Worm (Caenorhabditis elegans): Measurements from ENCODE around the gene srg-39.
A peak's percentile ranks its signal among the peaks of the same experiment; 100 is the strongest.
"Not testable (repeated sequence)": the region's sequence is repeated elsewhere in the genome, so short reads cannot be mapped to it uniquely, and the experiment has no call there.

The srg-39 gene

DNA sequence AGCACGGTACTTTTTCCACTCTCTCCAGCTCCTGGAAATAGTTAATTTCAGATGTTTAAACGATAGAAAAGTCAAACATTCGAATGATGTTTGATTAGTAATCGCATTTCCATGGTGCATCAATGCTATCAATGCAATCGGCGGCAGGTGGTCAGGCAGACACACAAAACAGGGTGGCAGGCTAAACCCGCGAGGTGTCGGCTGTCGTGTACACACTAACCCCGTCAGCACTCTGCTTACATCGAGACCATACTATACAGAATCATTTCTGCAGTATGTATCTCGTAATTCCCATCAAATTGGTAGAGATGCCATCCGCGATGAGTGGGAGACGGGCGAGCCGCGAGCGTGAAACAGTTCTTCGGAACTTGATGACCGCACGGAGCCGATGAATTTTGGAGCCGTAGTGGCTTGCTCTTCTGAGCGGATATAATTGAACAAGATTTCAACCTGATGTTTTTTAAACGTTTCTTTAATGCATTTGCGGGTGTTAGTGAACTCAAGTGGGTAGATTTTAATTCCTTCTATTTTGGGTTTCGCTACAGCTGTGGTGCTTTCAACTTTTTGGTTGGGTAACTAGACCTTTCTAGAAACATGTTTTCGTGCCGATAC is 24.6 kb upstream of the srg-39 start:
- peak; percentile 81 for TF ChIP-seq hlh-11 (tag; optimal IDR thresholded peaks at IDR 0.05)
- TF ChIP-seq pha-4 (GFP tag; IDR thresholded peaks at IDR 0.05): peak; percentile 69
- not testable (repeated sequence) for TF ChIP-seq pha-4 (tag; optimal IDR thresholded peaks at IDR 0.05)
- peak; percentile 60 for TF ChIP-seq Y48G9A.11 (GFP tag; IDR thresholded peaks at IDR 0.05)
- peak; percentile 85 for TF ChIP-seq snpc-4 (tag; optimal IDR thresholded peaks at IDR 0.05)
- peak; percentile 70 for TF ChIP-seq duxl-1 (tag; optimal IDR thresholded peaks at IDR 0.05; ENCODE audit: poor library complexity)
- peak; percentile 77 for TF ChIP-seq mes-2 (tag; optimal IDR thresholded peaks at IDR 0.05; ENCODE audit: poor library complexity, severe bottlenecking)
- TF ChIP-seq saeg-2 (GFP tag; IDR thresholded peaks at IDR 0.05): 0 out of 2 replicates have a peak, but pooled peaks have one; percentile 37
- peak; percentile 76 for TF ChIP-seq nhr-102 (tag; optimal IDR thresholded peaks at IDR 0.05)
- 0 out of 2 replicates have a peak, but pooled peaks have one; percentile 7 for TF ChIP-seq nhr-41 (GFP tag; IDR thresholded peaks at IDR 0.05)
- peak; percentile 85 for TF ChIP-seq arid-1 (GFP tag; conservative IDR thresholded peaks at IDR 0.05)
- peak; percentile 3 for TF ChIP-seq pqm-1 (tag; optimal IDR thresholded peaks at IDR 0.05)
- peak; percentile 81 for TF ChIP-seq ceh-44 (GFP tag; IDR thresholded peaks at IDR 0.05)
- peak; percentile 72 for TF ChIP-seq lin-38 (GFP tag; IDR thresholded peaks at IDR 0.05)
- 0 out of 2 replicates have a peak, but pooled peaks have one; percentile 20 for TF ChIP-seq mxl-2 (GFP tag; conservative IDR thresholded peaks at IDR 0.05)
- peak; percentile 35 for TF ChIP-seq F10B5.3 (tag; optimal IDR thresholded peaks at IDR 0.05)
- peak; percentile 70 for TF ChIP-seq dve-1 (tag; optimal IDR thresholded peaks at IDR 0.05; ENCODE audit: insufficient read depth)
- peak; percentile 84 for TF ChIP-seq F49E8.2 (tag; optimal IDR thresholded peaks at IDR 0.05; ENCODE audit: borderline replicate concordance)
- peak; percentile 50 for TF ChIP-seq mep-1 (tag; optimal IDR thresholded peaks at IDR 0.05)
- TF ChIP-seq madf-5 (GFP tag; IDR thresholded peaks at IDR 0.05): 0 out of 4 replicates have a peak, but pooled peaks of 1 of the 2 experiments have one; percentile 30
- peak; percentile 48 for TF ChIP-seq spr-1 (tag; optimal IDR thresholded peaks at IDR 0.05)
- peak; percentile 46 for TF ChIP-seq hlh-30 (tag; optimal IDR thresholded peaks at IDR 0.05; ENCODE audit: insufficient read depth)
- peak; percentile 92 for TF ChIP-seq snpc-1.2 (GFP tag; IDR thresholded peaks at IDR 0.05)
- peak; percentile 27 for TF ChIP-seq rbr-2 (tag; optimal IDR thresholded peaks at IDR 0.05)
- TF ChIP-seq dmd-6 (GFP tag; IDR thresholded peaks at IDR 0.05): peak; percentile 83
- TF ChIP-seq php-3 (GFP tag; IDR thresholded peaks at IDR 0.05): peak; percentile 60
- peak; percentile 30 to 33 for TF ChIP-seq daf-16 (GFP tag; optimal IDR thresholded peaks at IDR 0.05)
- TF ChIP-seq daf-16 (tag; optimal IDR thresholded peaks at IDR 0.05): peak; percentile 62
- peak; percentile 63 for TF ChIP-seq mxl-3 (GFP tag; optimal IDR thresholded peaks at IDR 0.05)
- TF ChIP-seq nhr-48 (tag; optimal IDR thresholded peaks at IDR 0.05): peak; percentile 58
- peak; percentile 19 for TF ChIP-seq unc-130 (GFP tag; optimal IDR thresholded peaks at IDR 0.05)
- TF ChIP-seq zip-2 (tag; optimal IDR thresholded peaks at IDR 0.05): peak; percentile 26
- TF ChIP-seq tra-1 (GFP tag; IDR thresholded peaks at IDR 0.05): 0 out of 2 replicates have a peak, but pooled peaks have one; percentile 26

DNA sequence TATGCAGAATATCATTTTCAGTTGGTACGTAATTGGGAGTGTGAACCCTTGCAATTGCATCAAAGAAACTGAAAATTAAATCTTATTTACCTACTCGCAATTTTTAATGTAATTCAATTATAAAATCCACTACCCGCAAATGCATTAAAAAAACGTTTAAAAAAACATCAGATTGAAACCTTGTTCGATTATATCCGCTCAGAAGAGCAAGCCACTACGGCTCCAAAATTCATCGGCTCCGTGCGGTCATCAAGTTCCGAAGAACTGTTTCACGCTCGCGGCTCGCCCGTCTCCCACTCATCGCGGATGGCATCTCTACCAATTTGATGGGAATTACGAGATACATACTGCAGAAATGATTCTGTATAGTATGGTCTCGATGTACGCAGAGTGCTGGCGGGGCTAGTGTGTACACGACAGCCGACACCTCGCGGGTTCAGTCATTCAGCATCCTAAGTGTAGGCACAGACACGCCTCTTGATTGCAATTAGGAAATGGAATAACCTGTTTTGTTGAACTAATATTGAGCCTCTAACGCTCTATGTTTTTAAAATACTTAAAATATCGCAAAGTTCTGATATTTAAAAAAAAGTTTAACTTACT is 23.2 kb upstream of the srg-39 start:
- peak; percentile 54 for TF ChIP-seq mes-2 (tag; optimal IDR thresholded peaks at IDR 0.05; ENCODE audit: poor library complexity, severe bottlenecking)
- TF ChIP-seq dmd-6 (GFP tag; IDR thresholded peaks at IDR 0.05): peak; percentile 41; the same call in 1 of the 2 replicates
- TF ChIP-seq daf-16 (GFP tag; optimal IDR thresholded peaks at IDR 0.05): not testable (repeated sequence)
- TF ChIP-seq daf-16 (tag; optimal IDR thresholded peaks at IDR 0.05): peak; percentile 21
- TF ChIP-seq Y48G9A.11 (GFP tag; IDR thresholded peaks at IDR 0.05): peak; percentile 59; the same call in 1 of the 2 replicates
- TF ChIP-seq php-3 (GFP tag; IDR thresholded peaks at IDR 0.05): peak; percentile 25; the same call in 1 of the 2 replicates
- peak; percentile 58 for TF ChIP-seq T26A8.4 (GFP tag; IDR thresholded peaks at IDR 0.05)
- peak; percentile 13; the same call in 1 of the 2 replicates for TF ChIP-seq mdt-29 (GFP tag; IDR thresholded peaks at IDR 0.05)
- peak; percentile 53 for TF ChIP-seq unc-130 (GFP tag; optimal IDR thresholded peaks at IDR 0.05)
- peak; percentile 43 for TF ChIP-seq mep-1 (tag; optimal IDR thresholded peaks at IDR 0.05)
- peak; percentile 84 for TF ChIP-seq snpc-1.2 (GFP tag; IDR thresholded peaks at IDR 0.05)
- peak; percentile 74 for TF ChIP-seq snpc-4 (tag; optimal IDR thresholded peaks at IDR 0.05)
- peak; percentile 37 for TF ChIP-seq hlh-11 (tag; optimal IDR thresholded peaks at IDR 0.05)
- peak; percentile 27 for TF ChIP-seq nhr-48 (tag; optimal IDR thresholded peaks at IDR 0.05)
- peak; percentile 32 for TF ChIP-seq nhr-102 (tag; optimal IDR thresholded peaks at IDR 0.05)
- peak; percentile 52; the same call in 1 of the 2 replicates for TF ChIP-seq vab-7 (GFP tag; IDR thresholded peaks at IDR 0.05)
- peak; percentile 76 for TF ChIP-seq F49E8.2 (tag; optimal IDR thresholded peaks at IDR 0.05; ENCODE audit: borderline replicate concordance)
- TF ChIP-seq dve-1 (tag; optimal IDR thresholded peaks at IDR 0.05; ENCODE audit: insufficient read depth): peak; percentile 5
- peak; percentile 60 for TF ChIP-seq lin-38 (GFP tag; IDR thresholded peaks at IDR 0.05)
- 0 out of 2 replicates have a peak, but pooled peaks have one; percentile 67 for TF ChIP-seq ceh-44 (GFP tag; IDR thresholded peaks at IDR 0.05)
- TF ChIP-seq dmd-8 (GFP tag; IDR thresholded peaks at IDR 0.05): 0 out of 2 replicates have a peak, but pooled peaks have one; percentile 56
